Worm (Caenorhabditis elegans) whole organism, mixed stage, embryonic: Measurements from ENCODE around the gene F43D2.6.

Experiments
- elt-1 ChIP-seq: sonication (generic microtip); optimal IDR thresholded peaks from 2 replicates; lab custom pipeline; 2017; ENCODE audit warnings: missing genetic modification characterization, mild to moderate bottlenecking, missing compliant biosample characterization, antibody characterized with exemption, moderate library complexity, borderline replicate concordance; ENCODE audit not compliant: insufficient read depth
- lin-13 ChIP-seq: fragments of 150-350 bp; optimal IDR thresholded peaks from 2 replicates; lab custom pipeline; 2014; ENCODE audit warnings: missing biosample characterization, missing genetic modification characterization
- mab-5 ChIP-seq: fragments of 150-350 bp; optimal IDR thresholded peaks from 2 replicates; lab custom pipeline; 2014; ENCODE audit warnings: missing biosample characterization, missing genetic modification characterization
- nhr-12 ChIP-seq: fragments of 150-350 bp; optimal IDR thresholded peaks from 2 replicates; lab custom pipeline; 2014; ENCODE audit warnings: missing biosample characterization, missing genetic modification characterization
- nhr-2 ChIP-seq: fragments of 150-350 bp; optimal IDR thresholded peaks from 2 replicates; lab custom pipeline; 2014; ENCODE audit warnings: missing biosample characterization, missing genetic modification characterization
- pha-4 ChIP-seq: fragments of 150-350 bp; optimal IDR thresholded peaks from 2 replicates; lab custom pipeline; 2018; ENCODE audit warnings: missing biosample characterization, missing genetic modification reagents, missing genetic modification characterization

- TF ChIP-seq elt-1 (tag; lab: Kevin White, UChicago) (no peak), pha-4 (tag; lab: Kevin White, UChicago) (no peak), mab-5 (tag; lab: Kevin White, UChicago) (no peak), lin-13 (tag; lab: Kevin White, UChicago) (no peak), nhr-2 (tag; lab: Kevin White, UChicago) (no peak), nhr-12 (tag; lab: Kevin White, UChicago) (no peak)
Observed at ce11 chrV:14631588-14631987, 3.4 kb downstream of the F43D2.6 start, which contains the start of gene F43D2.3.
